Fruit fly (Drosophila melanogaster): Measurements from ENCODE around the gene MagR.
A peak's percentile ranks its signal among the peaks of the same experiment; 100 is the strongest.

The MagR gene

dm6 chrX:15712409-15712808 lies 21.7 kb upstream of the MagR start, which contains the start of gene HUWE1 (continued):
- TF ChIP-seq mld (GFP tag; IDR thresholded peaks at IDR 0.05; ENCODE audit: partially characterized antibody) (peak; percentile 66; the same call in 2 of the 3 replicates), corto (GFP tag; optimal IDR thresholded peaks at IDR 0.05) (no peak), Stat92E (GFP tag; optimal IDR thresholded peaks at IDR 0.05) (peak in 1 of 3 experiments; percentile 1), tna (GFP tag; IDR thresholded peaks at IDR 0.05; ENCODE audit: partially characterized antibody) (peak; percentile 64), lilli (GFP tag; optimal IDR thresholded peaks at IDR 0.05) (peak; percentile 47), CG30431 (GFP tag; optimal IDR thresholded peaks at IDR 0.05) (no peak), CG3838 (GFP tag; optimal IDR thresholded peaks at IDR 0.05) (no peak), CG13775 (GFP tag; optimal IDR thresholded peaks at IDR 0.05) (no peak), al (GFP tag; IDR thresholded peaks at IDR 0.05) (no peak), gcm2 (GFP tag; optimal IDR thresholded peaks at IDR 0.05) (no peak), croc (GFP tag; conservative IDR thresholded peaks at IDR 0.05) (no peak), Hmr (GFP tag; optimal IDR thresholded peaks at IDR 0.05) (no peak), CG9437 (GFP tag; optimal IDR thresholded peaks at IDR 0.05) (no peak), lov (optimal IDR thresholded peaks at IDR 0.05) (no peak), lov (GFP tag; IDR thresholded peaks at IDR 0.05) (no peak), ssp (GFP tag; IDR thresholded peaks at IDR 0.05) (0 out of 2 replicates have a peak, but pooled peaks have one; percentile 18), prd (optimal IDR thresholded peaks at IDR 0.05) (no peak), prd (GFP tag; IDR thresholded peaks at IDR 0.05) (no peak), CG10431 (GFP tag; optimal IDR thresholded peaks at IDR 0.05) (no peak), Dll (GFP tag; IDR thresholded peaks at IDR 0.05; ENCODE audit: partially characterized antibody) (peak; percentile 83), az2 (GFP tag; optimal IDR thresholded peaks at IDR 0.05) (no peak), CG12744 (GFP tag; optimal IDR thresholded peaks at IDR 0.05) (no peak), CG1647 (GFP tag; optimal IDR thresholded peaks at IDR 0.05) (peak; percentile 12), CG14667 (GFP tag; IDR thresholded peaks at IDR 0.05) (no peak), zfh1 (GFP tag; IDR thresholded peaks at IDR 0.05) (no peak), CG31224 (GFP tag; IDR thresholded peaks at IDR 0.05) (no peak), Eip74EF (GFP tag; optimal IDR thresholded peaks at IDR 0.05) (no peak), CG9797 (GFP tag; optimal IDR thresholded peaks at IDR 0.05) (peak; percentile 66), CG16813 (GFP tag; IDR thresholded peaks at IDR 0.05; ENCODE audit: partially characterized antibody) (peak; percentile 83), MESR4 (GFP tag; optimal IDR thresholded peaks at IDR 0.05) (peak; percentile 82), Sry-β (GFP tag; optimal IDR thresholded peaks at IDR 0.05) (no peak), CG8359 (GFP tag; optimal IDR thresholded peaks at IDR 0.05; ENCODE audit: borderline replicate concordance) (no peak), pros (GFP tag; optimal IDR thresholded peaks at IDR 0.05) (no peak), CG11093 (GFP tag; IDR thresholded peaks at IDR 0.05) (no peak), ash1 (GFP tag; optimal IDR thresholded peaks at IDR 0.05) (no peak), CG12155 (GFP tag; optimal IDR thresholded peaks at IDR 0.05) (no peak), Chrac-16 (GFP tag; optimal IDR thresholded peaks at IDR 0.05) (no peak), Oli (tag; optimal IDR thresholded peaks at IDR 0.05) (no peak), CG9609 (GFP tag; optimal IDR thresholded peaks at IDR 0.05) (peak; percentile 10), CG17186 (GFP tag; optimal IDR thresholded peaks at IDR 0.05) (peak; percentile 56), CG9876 (GFP tag; optimal IDR thresholded peaks at IDR 0.05) (no peak), vvl (GFP tag; IDR thresholded peaks at IDR 0.05) (0 out of 2 replicates have a peak, but pooled peaks have one; percentile 5), CG17802 (tag; optimal IDR thresholded peaks at IDR 0.05) (no peak), CG17568 (GFP tag; optimal IDR thresholded peaks at IDR 0.05) (no peak), eyg (GFP tag; optimal IDR thresholded peaks at IDR 0.05) (no peak), HmgZ (tag; optimal IDR thresholded peaks at IDR 0.05) (peak; percentile 63), ranshi (GFP tag; IDR thresholded peaks at IDR 0.05) (no peak), C15 (GFP tag; IDR thresholded peaks at IDR 0.05) (no peak), nerfin-2 (GFP tag; IDR thresholded peaks at IDR 0.05; ENCODE audit: partially characterized antibody) (peak; percentile 57), zen (tag; optimal IDR thresholded peaks at IDR 0.05) (peak; percentile 31)

Data from whole organism, embryonic.